Worm (Caenorhabditis elegans): ENCODE measurements around the gene C01G5.9.

Gene C01G5.9

ce11 chrIV:6565605-6566004 is 45.9 kb downstream of the C01G5.9 start:
- no peak for TF ChIP-seq skn-1 (tag; optimal IDR thresholded peaks at IDR 0.05)
- no peak for TF ChIP-seq rbr-2 (tag; optimal IDR thresholded peaks at IDR 0.05)
- TF ChIP-seq jun-1 (tag; optimal IDR thresholded peaks at IDR 0.05), result no peak
- TF ChIP-seq daf-12 (tag; optimal IDR thresholded peaks at IDR 0.05), result no peak
- TF ChIP-seq ceh-32 (tag; optimal IDR thresholded peaks at IDR 0.05; ENCODE audit: poor library complexity), result no peak
